Worm (Caenorhabditis elegans) whole organism, young adult: ENCODE data around the gene F57H12.6.
A peak's percentile ranks its signal among the peaks of the same experiment; 100 is the strongest.

Source experiments
- B0035.1 ChIP-seq: sonication (generic microtip); optimal IDR thresholded peaks from 2 replicates; lab custom pipeline; 2016; ENCODE audit warnings: missing genetic modification characterization, mild to moderate bottlenecking, missing compliant biosample characterization, missing genotype, missing genetic modification reagents
- B0336.3 ChIP-seq: fragments of 200-800 bp; sonication (Bioruptor generic); IDR thresholded peaks from 2 replicates; pipeline ENCODE4 v1.3.6; 2022; ENCODE audit warnings: missing genetic modification characterization, missing compliant biosample characterization
- C17E4.6 ChIP-seq: fragments of 200-800 bp; sonication (Bioruptor generic); IDR thresholded peaks from 2 replicates; pipeline ENCODE4 v1.3.6; 2022; ENCODE audit warnings: missing genetic modification reagents, missing genetic modification characterization, missing compliant biosample characterization
- F10E7.11 ChIP-seq: sonication (generic microtip); optimal IDR thresholded peaks from 2 replicates; lab custom pipeline; 2017; ENCODE audit warnings: mild to moderate bottlenecking, missing genetic modification characterization, moderate library complexity, missing compliant biosample characterization
- F22D6.2 ChIP-seq: sonication (generic microtip); optimal IDR thresholded peaks from 2 replicates; lab custom pipeline; 2016; ENCODE audit warnings: mild to moderate bottlenecking, missing genetic modification characterization, missing compliant biosample characterization
- F37B4.10 ChIP-seq: fragments of 200-800 bp; sonication (Bioruptor generic); IDR thresholded peaks from 2 replicates; pipeline ENCODE4 v1.3.6; 2022; ENCODE audit warnings: missing genetic modification characterization, missing compliant biosample characterization
- F49E8.2 ChIP-seq: sonication (generic microtip); optimal IDR thresholded peaks from 3 replicates; lab custom pipeline; 2017; ENCODE audit warnings: missing genetic modification characterization, mild to moderate bottlenecking, missing compliant biosample characterization, antibody characterized with exemption, moderate library complexity; ENCODE audit not compliant: insufficient read depth
- F52B5.7 ChIP-seq: sonication (generic microtip); optimal IDR thresholded peaks from 2 replicates; lab custom pipeline; 2016; ENCODE audit warnings: mild to moderate bottlenecking, missing genetic modification characterization, missing compliant biosample characterization
- T07F8.4 ChIP-seq: sonication (generic microtip); optimal IDR thresholded peaks from 2 replicates; lab custom pipeline; 2016; ENCODE audit warnings: mild to moderate bottlenecking, missing genetic modification characterization, moderate library complexity, missing compliant biosample characterization
- T26A5.8 ChIP-seq: sonication (generic microtip); optimal IDR thresholded peaks from 2 replicates; lab custom pipeline; 2016; ENCODE audit warnings: missing genetic modification characterization, missing compliant biosample characterization
- Y56A3A.18 ChIP-seq: fragments of 200-800 bp; sonication (Bioruptor generic); IDR thresholded peaks from 2 replicates; pipeline ENCODE4 v1.3.6; 2022; ENCODE audit warnings: missing genetic modification reagents, missing genetic modification characterization, missing compliant biosample characterization
- ceh-27 ChIP-seq: fragments of 200-800 bp; sonication (Bioruptor generic); optimal IDR thresholded peaks from 2 replicates; lab custom pipeline; 2018; ENCODE audit warnings: mild to moderate bottlenecking, missing genetic modification characterization, moderate library complexity, missing compliant biosample characterization
- ceh-40 ChIP-seq: fragments of 200-800 bp; sonication (Bioruptor generic); IDR thresholded peaks from 2 replicates; pipeline ENCODE4 v1.3.6; 2022; ENCODE audit warnings: missing genetic modification characterization, missing compliant biosample characterization
- ceh-58 ChIP-seq: fragments of 200-800 bp; sonication (Bioruptor generic); IDR thresholded peaks from 2 replicates; pipeline ENCODE4 v1.3.6; 2022; ENCODE audit warnings: missing genetic modification characterization, missing compliant biosample characterization
- dpff-1 ChIP-seq: sonication (generic microtip); optimal IDR thresholded peaks from 2 replicates; lab custom pipeline; 2017; ENCODE audit warnings: mild to moderate bottlenecking, missing genetic modification characterization, missing compliant biosample characterization
- fkh-3 ChIP-seq: sonication (generic microtip); optimal IDR thresholded peaks from 2 replicates; lab custom pipeline; 2016; ENCODE audit warnings: mild to moderate bottlenecking, missing genetic modification characterization, missing compliant biosample characterization
- him-1 ChIP-seq: sonication (generic microtip); optimal IDR thresholded peaks from 2 replicates; lab custom pipeline; 2016; ENCODE audit warnings: missing genotype, missing genetic modification reagents, missing genetic modification characterization, missing compliant biosample characterization
- hmg-1.2 ChIP-seq: fragments of 200-800 bp; sonication (Bioruptor generic); IDR thresholded peaks from 2 replicates; pipeline ENCODE4 v1.3.6; 2022; ENCODE audit warnings: missing genetic modification reagents, missing genetic modification characterization, missing compliant biosample characterization
- hrde-1 ChIP-seq: sonication (generic microtip); optimal IDR thresholded peaks from 2 replicates; lab custom pipeline; 2016; ENCODE audit warnings: missing genetic modification characterization, mild to moderate bottlenecking, missing compliant biosample characterization, moderate library complexity, missing genotype, missing genetic modification reagents, borderline replicate concordance
- hsf-1 ChIP-seq: fragments of 200-800 bp; sonication (Bioruptor generic); IDR thresholded peaks from 2 replicates; pipeline ENCODE4 v1.3.6; 2022; ENCODE audit warnings: missing genetic modification reagents, missing genetic modification characterization, missing compliant biosample characterization
- lin-26 ChIP-seq: fragments of 200-800 bp; sonication (Bioruptor generic); IDR thresholded peaks from 2 replicates; pipeline ENCODE4 v1.3.6; 2022; ENCODE audit warnings: missing genetic modification reagents, missing genetic modification characterization, missing compliant biosample characterization
- lin-35 ChIP-seq, 3 experiments: fragments of 150-350 bp in 2 of 3; sonication (generic microtip) in 1 of 3; optimal IDR thresholded peaks; 2 replicates each; lab custom pipeline; 2014 to 2018; ENCODE audit warnings: missing biosample characterization in 3 of 3, missing genetic modification characterization in 3 of 3, missing genetic modification reagents in 3 of 3
- lin-54 ChIP-seq: fragments of 200-800 bp; sonication (Bioruptor generic); optimal IDR thresholded peaks from 2 replicates; lab custom pipeline; 2018; ENCODE audit warnings: mild to moderate bottlenecking, missing genetic modification characterization, missing compliant biosample characterization
- lsl-1 ChIP-seq: fragments of 200-800 bp; sonication (Bioruptor generic); optimal IDR thresholded peaks from 2 replicates; lab custom pipeline; 2018; ENCODE audit warnings: mild to moderate bottlenecking, missing genetic modification characterization, moderate library complexity, missing compliant biosample characterization
- madf-10 ChIP-seq: sonication (generic microtip); optimal IDR thresholded peaks from 2 replicates; lab custom pipeline; 2016; ENCODE audit warnings: mild to moderate bottlenecking, missing genetic modification characterization, missing compliant biosample characterization
- madf-3 ChIP-seq: fragments of 200-800 bp; sonication (Bioruptor generic); IDR thresholded peaks from 2 replicates; pipeline ENCODE4 v1.3.6; 2022; ENCODE audit warnings: missing genetic modification reagents, missing genetic modification characterization, missing compliant biosample characterization
- madf-8 ChIP-seq: fragments of 200-800 bp; sonication (Bioruptor generic); conservative IDR thresholded peaks from 2 replicates; pipeline ENCODE4 v1.3.6; 2022; ENCODE audit warnings: missing genetic modification reagents, missing genetic modification characterization, missing compliant biosample characterization
- mxl-1 ChIP-seq: sonication (generic microtip); optimal IDR thresholded peaks from 2 replicates; lab custom pipeline; 2016; ENCODE audit warnings: missing genetic modification characterization, missing compliant biosample characterization
- nfya-2 ChIP-seq: fragments of 200-800 bp; sonication (Bioruptor generic); IDR thresholded peaks from 2 replicates; pipeline ENCODE4 v1.3.6; 2022; ENCODE audit warnings: missing genetic modification reagents, missing genetic modification characterization, missing compliant biosample characterization
- nhr-179 ChIP-seq: sonication (generic microtip); optimal IDR thresholded peaks from 2 replicates; lab custom pipeline; 2016; ENCODE audit warnings: mild to moderate bottlenecking, missing genetic modification characterization, missing compliant biosample characterization
- nhr-27 ChIP-seq: fragments of 200-800 bp; sonication (Bioruptor generic); optimal IDR thresholded peaks from 2 replicates; lab custom pipeline; 2018; ENCODE audit warnings: mild to moderate bottlenecking, missing genetic modification characterization, moderate library complexity, missing compliant biosample characterization
- nhr-80 ChIP-seq: sonication (generic microtip); optimal IDR thresholded peaks from 2 replicates; lab custom pipeline; 2016; ENCODE audit warnings: missing genetic modification characterization, missing compliant biosample characterization
- nhr-90 ChIP-seq: sonication (generic microtip); optimal IDR thresholded peaks from 2 replicates; lab custom pipeline; 2016; ENCODE audit warnings: missing genotype, mild to moderate bottlenecking, missing genetic modification characterization, missing compliant biosample characterization
- pbrm-1 ChIP-seq: fragments of 200-800 bp; sonication (Bioruptor generic); IDR thresholded peaks from 2 replicates; pipeline ENCODE4 v1.3.6; 2022; ENCODE audit warnings: missing genetic modification reagents, missing genetic modification characterization, missing compliant biosample characterization
- rcor-1 ChIP-seq: fragments of 200-800 bp; sonication (Bioruptor generic); IDR thresholded peaks from 2 replicates; pipeline ENCODE4 v1.3.6; 2022; ENCODE audit warnings: missing genetic modification reagents, missing genetic modification characterization, missing compliant biosample characterization
- repo-1 ChIP-seq: sonication (generic microtip); optimal IDR thresholded peaks from 2 replicates; lab custom pipeline; 2017; ENCODE audit warnings: mild to moderate bottlenecking, missing genetic modification characterization, missing compliant biosample characterization
- rpc-1 ChIP-seq, 2 experiments: fragments of 150-350 bp in 1 of 2; sonication (generic microtip) in 1 of 2; optimal IDR thresholded peaks; 2 replicates each; lab custom pipeline; 2014 to 2018; ENCODE audit warnings: missing biosample characterization in 1 of 2, missing genetic modification characterization in 1 of 2, missing genetic modification reagents in 1 of 2, missing genotype in 1 of 2
- sea-2 ChIP-seq: fragments of 200-800 bp; sonication (Bioruptor generic); IDR thresholded peaks from 2 replicates; pipeline ENCODE4 v1.3.6; 2022; ENCODE audit warnings: missing genetic modification characterization, missing compliant biosample characterization
- snpc-1.3 ChIP-seq: sonication (generic microtip); optimal IDR thresholded peaks from 2 replicates; lab custom pipeline; 2017; ENCODE audit warnings: missing genetic modification characterization, mild to moderate bottlenecking, missing compliant biosample characterization, antibody characterized with exemption, moderate library complexity, missing genotype, missing genetic modification reagents; ENCODE audit not compliant: insufficient read depth
- snpc-3.4 ChIP-seq: sonication (generic microtip); optimal IDR thresholded peaks from 2 replicates; lab custom pipeline; 2017; ENCODE audit warnings: missing genetic modification characterization, mild to moderate bottlenecking, missing compliant biosample characterization, antibody characterized with exemption, moderate library complexity, missing genotype, missing genetic modification reagents
- snpc-4 ChIP-seq, 5 experiments: fragments of 150-350 bp in 1 of 5; sonication (generic microtip) in 4 of 5; optimal IDR thresholded peaks; 2 replicates each; lab custom pipeline; 2014 to 2018; ENCODE audit warnings: missing genetic modification characterization in 5 of 5, missing biosample characterization in 3 of 5, antibody characterized with exemption in 2 of 5, mild to moderate bottlenecking in 2 of 5, missing compliant biosample characterization in 2 of 5, missing genotype in 2 of 5, moderate library complexity in 2 of 5, missing genetic modification reagents in 1 of 5
- somi-1 ChIP-seq: fragments of 200-800 bp; sonication (Bioruptor generic); optimal IDR thresholded peaks from 2 replicates; lab custom pipeline; 2018; ENCODE audit warnings: mild to moderate bottlenecking, missing genetic modification characterization, missing compliant biosample characterization
- tlf-1 ChIP-seq: fragments of 200-800 bp; sonication (Bioruptor generic); optimal IDR thresholded peaks from 2 replicates; lab custom pipeline; 2018; ENCODE audit warnings: mild to moderate bottlenecking, missing genetic modification characterization, missing compliant biosample characterization
- unc-130 ChIP-seq: sonication (generic microtip); optimal IDR thresholded peaks from 2 replicates; lab custom pipeline; 2016; ENCODE audit warnings: missing genetic modification reagents, missing genetic modification characterization, missing compliant biosample characterization
- xnd-1 ChIP-seq: sonication (generic microtip); optimal IDR thresholded peaks from 2 replicates; lab custom pipeline; 2016; ENCODE audit warnings: missing genotype, missing genetic modification reagents, missing genetic modification characterization, missing compliant biosample characterization
- ztf-18 ChIP-seq: sonication (generic microtip); optimal IDR thresholded peaks from 2 replicates; lab custom pipeline; 2016; ENCODE audit warnings: missing genotype, mild to moderate bottlenecking, missing genetic modification characterization, missing compliant biosample characterization
- ztf-22 ChIP-seq: fragments of 200-800 bp; sonication (Bioruptor generic); optimal IDR thresholded peaks from 2 replicates; lab custom pipeline; 2018; ENCODE audit warnings: mild to moderate bottlenecking, missing genetic modification characterization, moderate library complexity, missing compliant biosample characterization
- ztf-28 ChIP-seq: fragments of 200-800 bp; sonication (Bioruptor generic); IDR thresholded peaks from 2 replicates; pipeline ENCODE4 v1.3.6; 2022; ENCODE audit warnings: missing genetic modification reagents, missing genetic modification characterization, missing compliant biosample characterization

F57H12.6 gene

DNA sequence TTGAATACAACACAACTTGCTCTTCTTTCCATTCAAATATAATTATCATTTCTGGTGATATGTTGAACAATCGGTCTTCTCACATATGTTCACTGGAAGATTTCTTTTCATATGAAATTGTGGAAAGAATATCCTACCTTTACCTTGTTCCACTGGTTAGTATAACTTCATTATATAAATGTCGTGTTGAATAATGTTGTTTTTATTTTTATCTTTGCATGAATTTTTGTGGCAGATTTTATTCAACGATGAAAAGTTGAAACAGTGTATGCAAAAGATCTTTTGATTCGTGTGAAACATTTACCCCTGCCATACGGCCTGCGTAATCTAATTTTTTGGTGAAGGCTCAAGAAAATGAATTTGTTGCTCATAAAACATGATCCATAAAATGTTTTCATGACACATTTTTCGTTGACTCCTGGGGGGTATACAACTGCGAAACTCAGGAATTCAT is 14.2 kb downstream of the F57H12.6 start (continued):
- TF ChIP-seq lin-54 (GFP tag; lab: Kevin White, UChicago) (peak; percentile 45), lin-26 (GFP tag; lab: Robert Waterston, UW) (peak; percentile 68), ztf-18 (peak; percentile 47), snpc-3.4 (tag; lab: Kevin White, UChicago) (peak; percentile 67), snpc-4 (GFP tag; optimal IDR thresholded peaks at IDR 0.05; lab: Kevin White, UChicago) (peak; percentile 11), snpc-4 (tag; optimal IDR thresholded peaks at IDR 0.05; lab: Kevin White, UChicago) (peak in 1 of 4 experiments; percentile 47), tlf-1 (GFP tag; lab: Kevin White, UChicago) (peak; percentile 73), rcor-1 (GFP tag; lab: Robert Waterston, UW) (0 out of 2 replicates have a peak, but pooled peaks have one; percentile 11), mxl-1 (tag; lab: Kevin White, UChicago) (peak; percentile 36), F52B5.7 (peak; percentile 35), madf-3 (GFP tag; lab: Robert Waterston, UW) (0 out of 2 replicates have a peak, but pooled peaks have one; percentile 29), fkh-3 (peak; percentile 88), him-1 (tag; lab: Kevin White, UChicago) (peak; percentile 52), hrde-1 (peak; percentile 89), xnd-1 (tag; lab: Kevin White, UChicago) (peak; percentile 53), F10E7.11 (tag; lab: Kevin White, UChicago) (peak; percentile 65), madf-10 (tag; lab: Kevin White, UChicago) (no peak), T26A5.8 (tag; lab: Kevin White, UChicago) (peak; percentile 72), ztf-22 (no peak), nhr-90 (tag; lab: Kevin White, UChicago) (no peak), ceh-58 (peak; percentile 95; the same call in 1 of the 2 replicates), B0336.3 (peak; percentile 94), F22D6.2 (tag; lab: Kevin White, UChicago) (no peak), pbrm-1 (GFP tag; lab: Robert Waterston, UW) (peak; percentile 24; the same call in 1 of the 2 replicates), ceh-27 (GFP tag; lab: Kevin White, UChicago) (no peak), rpc-1 (optimal IDR thresholded peaks at IDR 0.05; lab: Kevin White, UChicago) (no peak), rpc-1 (tag; optimal IDR thresholded peaks at IDR 0.05; lab: Kevin White, UChicago) (peak; percentile 4), nhr-27 (peak; percentile 83), B0035.1 (no peak), lin-35 (GFP tag; optimal IDR thresholded peaks at IDR 0.05; lab: Kevin White, UChicago) (peak in 1 of 3 experiments; percentile 16), dpff-1 (tag; lab: Kevin White, UChicago) (peak; percentile 79), sea-2 (GFP tag; lab: Robert Waterston, UW) (no peak), repo-1 (tag; lab: Kevin White, UChicago) (peak; percentile 68), T07F8.4 (tag; lab: Kevin White, UChicago) (peak; percentile 20), unc-130 (GFP tag; lab: Kevin White, UChicago) (peak; percentile 52), ceh-40 (GFP tag; lab: Robert Waterston, UW) (0 out of 2 replicates have a peak, but pooled peaks have one; percentile 33)

DNA sequence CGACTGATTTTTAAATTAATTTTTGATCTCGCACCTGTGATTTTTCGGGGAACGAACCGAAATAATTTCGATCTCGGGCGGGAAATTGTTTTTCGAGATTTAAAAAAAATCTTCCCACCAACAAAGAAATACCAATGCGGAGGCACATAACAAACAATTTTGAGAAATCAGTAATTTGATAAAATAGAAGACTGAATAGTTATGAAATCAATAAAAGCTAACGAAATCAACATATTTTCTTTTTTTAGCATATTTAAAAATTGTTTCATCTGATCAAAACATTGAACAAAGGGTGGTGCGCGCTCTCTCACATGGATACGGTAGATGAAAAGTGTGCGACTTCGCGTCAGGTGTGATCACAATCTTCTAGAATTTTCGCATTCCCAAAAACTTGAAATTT is 18.0 kb downstream of the F57H12.6 start:
- TF ChIP-seq lin-35 (GFP tag; optimal IDR thresholded peaks at IDR 0.05; lab: Kevin White, UChicago): no peak
- TF ChIP-seq ztf-28 (GFP tag; lab: Robert Waterston, UW): no peak
- 0 out of 2 replicates have a peak, but pooled peaks have one; percentile 11 for TF ChIP-seq C17E4.6 (GFP tag; lab: Robert Waterston, UW)
- no peak for TF ChIP-seq Y56A3A.18 (GFP tag; lab: Robert Waterston, UW)
- TF ChIP-seq hsf-1 (GFP tag; lab: Robert Waterston, UW): peak; percentile 97
- peak; percentile 83 for TF ChIP-seq snpc-1.3
- TF ChIP-seq F22D6.2 (tag; lab: Kevin White, UChicago): no peak
- no peak for TF ChIP-seq nhr-80 (tag; lab: Kevin White, UChicago)
- peak; percentile 76 for TF ChIP-seq madf-8
- no peak for TF ChIP-seq F37B4.10
- peak; percentile 92 for TF ChIP-seq lsl-1
- TF ChIP-seq hmg-1.2: peak; percentile 24; the same call in 1 of the 2 replicates
- no peak for TF ChIP-seq nhr-179
- TF ChIP-seq nfya-2 (GFP tag; lab: Robert Waterston, UW): no peak
- no peak for TF ChIP-seq somi-1 (GFP tag; lab: Kevin White, UChicago)
- TF ChIP-seq F49E8.2 (tag; lab: Kevin White, UChicago): peak; percentile 81
- TF ChIP-seq snpc-3.4 (tag; lab: Kevin White, UChicago): peak; percentile 81
